Fruit fly (Drosophila melanogaster) whole organism, embryonic: ENCODE measurements around the gene cbt.
A peak's percentile ranks its signal among the peaks of the same experiment; 100 is the strongest.

Experiments
- ATbp ChIP-seq: fragments of 200-800 bp; sonication (Bioruptor generic); optimal IDR thresholded peaks from 2 replicates; lab custom pipeline; 2017; ENCODE audit warnings: missing biosample characterization, mild to moderate bottlenecking, missing genetic modification characterization, missing genetic modification reagents
- Ada2b ChIP-seq: fragments of 200-800 bp; sonication (Bioruptor generic); IDR thresholded peaks from 2 replicates; pipeline ENCODE4 v1.3.6; 2022; ENCODE audit warnings: missing biosample characterization, missing genetic modification characterization
- BEAF-32 ChIP-seq: fragments of 200-800 bp; sonication (Bioruptor generic); optimal IDR thresholded peaks from 3 replicates; lab custom pipeline; 2017; ENCODE audit warnings: missing biosample characterization, missing genetic modification characterization, mild to moderate bottlenecking, moderate library complexity, missing genetic modification reagents
- Bgb ChIP-seq: fragments of 200-800 bp; sonication (Bioruptor generic); IDR thresholded peaks from 2 replicates; pipeline ENCODE4 v1.3.6; 2022; ENCODE audit warnings: missing biosample characterization, missing genetic modification characterization; ENCODE audit not compliant: partially characterized antibody
- BtbVII ChIP-seq: fragments of 200-800 bp; sonication (Bioruptor generic); optimal IDR thresholded peaks from 3 replicates; lab custom pipeline; 2017; ENCODE audit warnings: missing biosample characterization, mild to moderate bottlenecking, missing genetic modification characterization
- CG10462 ChIP-seq: fragments of 200-800 bp; sonication (Bioruptor generic); optimal IDR thresholded peaks from 2 replicates; lab custom pipeline; 2016; ENCODE audit warnings: missing biosample characterization, missing genetic modification characterization
- CG15269 ChIP-seq: fragments of 200-800 bp; sonication (Bioruptor generic); optimal IDR thresholded peaks from 2 replicates; lab custom pipeline; 2018; ENCODE audit warnings: missing biosample characterization, mild to moderate bottlenecking, missing genetic modification characterization, moderate library complexity
- CG1602 ChIP-seq: fragments of 200-800 bp; sonication (Bioruptor generic); optimal IDR thresholded peaks from 3 replicates; lab custom pipeline; 2016; ENCODE audit warnings: missing biosample characterization, missing genetic modification characterization
- CG17385 ChIP-seq: fragments of 200-800 bp; sonication (Bioruptor generic); optimal IDR thresholded peaks from 3 replicates; lab custom pipeline; 2018; ENCODE audit warnings: missing biosample characterization, mild to moderate bottlenecking, missing genetic modification characterization
- CG17802 ChIP-seq: fragments of 200-800 bp; sonication (Bioruptor generic); optimal IDR thresholded peaks from 2 replicates; lab custom pipeline; 2018; ENCODE audit warnings: missing biosample characterization, mild to moderate bottlenecking, missing genetic modification characterization, moderate library complexity
- CG18619 ChIP-seq: fragments of 200-800 bp; sonication (Bioruptor generic); optimal IDR thresholded peaks from 3 replicates; lab custom pipeline; 2017; ENCODE audit warnings: missing biosample characterization, mild to moderate bottlenecking, missing genetic modification characterization
- CG4617 ChIP-seq: fragments of 200-800 bp; sonication (Bioruptor generic); optimal IDR thresholded peaks from 3 replicates; lab custom pipeline; 2016; ENCODE audit warnings: missing biosample characterization, missing genetic modification characterization, borderline replicate concordance
- CG6689 ChIP-seq: fragments of 200-800 bp; sonication (Bioruptor generic); IDR thresholded peaks from 2 replicates; pipeline ENCODE4 v1.3.6; 2022; ENCODE audit warnings: missing biosample characterization, missing genetic modification characterization
- CG7372 ChIP-seq: fragments of 200-800 bp; sonication (Bioruptor generic); IDR thresholded peaks from 2 replicates; pipeline ENCODE4 v1.3.6; 2022; ENCODE audit warnings: missing biosample characterization, missing genetic modification characterization
- CG7556 ChIP-seq: fragments of 200-800 bp; sonication (Bioruptor generic); optimal IDR thresholded peaks from 2 replicates; lab custom pipeline; 2017; ENCODE audit warnings: missing biosample characterization, mild to moderate bottlenecking, missing genetic modification characterization
- CG8478 ChIP-seq: fragments of >200 bp; optimal IDR thresholded peaks from 2 replicates; lab custom pipeline; 2018
- CG9797 ChIP-seq: fragments of 200-800 bp; sonication (Bioruptor generic); optimal IDR thresholded peaks from 3 replicates; lab custom pipeline; 2018; ENCODE audit warnings: missing biosample characterization, mild to moderate bottlenecking, missing genetic modification characterization
- CG9817 ChIP-seq: fragments of 200-800 bp; sonication (Bioruptor generic); optimal IDR thresholded peaks from 2 replicates; lab custom pipeline; 2018; ENCODE audit warnings: missing biosample characterization, mild to moderate bottlenecking, missing genetic modification characterization, moderate library complexity
- Chrac-16 ChIP-seq: fragments of 200-800 bp; sonication (Bioruptor generic); optimal IDR thresholded peaks from 3 replicates; lab custom pipeline; 2016; ENCODE audit warnings: missing biosample characterization, missing genetic modification characterization
- Dek ChIP-seq: fragments of 200-800 bp; sonication (Bioruptor generic); optimal IDR thresholded peaks from 3 replicates; lab custom pipeline; 2019; ENCODE audit warnings: missing biosample characterization, mild to moderate bottlenecking, missing genetic modification characterization, moderate library complexity
- E2f1 ChIP-seq: fragments of 200-800 bp; sonication (Bioruptor generic); IDR thresholded peaks from 2 replicates; pipeline ENCODE4 v1.3.6; 2022; ENCODE audit warnings: missing biosample characterization, missing genetic modification characterization
- Fer1 ChIP-seq: fragments of 200-800 bp; sonication (Bioruptor generic); optimal IDR thresholded peaks from 2 replicates; lab custom pipeline; 2017; ENCODE audit warnings: missing biosample characterization, mild to moderate bottlenecking, missing genetic modification characterization
- Lpt ChIP-seq: fragments of >200 bp; optimal IDR thresholded peaks from 2 replicates; lab custom pipeline; 2018; ENCODE audit warnings: missing biosample characterization, missing genetic modification characterization
- MESR4 ChIP-seq: fragments of 200-800 bp; sonication (Bioruptor generic); optimal IDR thresholded peaks from 2 replicates; lab custom pipeline; 2018; ENCODE audit warnings: missing biosample characterization, mild to moderate bottlenecking, missing genetic modification characterization, moderate library complexity
- Myb ChIP-seq: fragments of 200-800 bp; sonication (Bioruptor generic); optimal IDR thresholded peaks from 2 replicates; lab custom pipeline; 2016; ENCODE audit warnings: missing biosample characterization, missing genetic modification characterization
- NK7.1 ChIP-seq: fragments of 200-800 bp; sonication (Bioruptor generic); optimal IDR thresholded peaks from 3 replicates; lab custom pipeline; 2016; ENCODE audit warnings: missing biosample characterization, missing genetic modification characterization
- Nf-YC ChIP-seq: fragments of 200-800 bp; optimal IDR thresholded peaks from 3 replicates; lab custom pipeline; 2019; ENCODE audit warnings: missing biosample characterization, mild to moderate bottlenecking, missing genetic modification characterization, moderate library complexity
- Oaz ChIP-seq: fragments of 200-800 bp; sonication (Bioruptor generic); IDR thresholded peaks from 2 replicates; pipeline ENCODE4 v1.3.6; 2022; ENCODE audit warnings: missing biosample characterization, missing genetic modification characterization
- PHDP ChIP-seq: fragments of 200-800 bp; sonication (Bioruptor generic); optimal IDR thresholded peaks from 3 replicates; lab custom pipeline; 2018; ENCODE audit warnings: missing biosample characterization, mild to moderate bottlenecking, missing genetic modification characterization, moderate library complexity
- Rx ChIP-seq: fragments of 200-800 bp; sonication (Bioruptor generic); IDR thresholded peaks from 2 replicates; pipeline ENCODE4 v1.3.6; 2022; ENCODE audit warnings: missing biosample characterization, missing genetic modification characterization
- Usf ChIP-seq: fragments of 200-800 bp; sonication (Bioruptor generic); optimal IDR thresholded peaks from 2 replicates; lab custom pipeline; 2017; ENCODE audit warnings: missing genotype, missing biosample characterization, missing genetic modification characterization
- ara ChIP-seq: fragments of 200-800 bp; sonication (Bioruptor generic); IDR thresholded peaks from 2 replicates; pipeline ENCODE4 v1.3.6; 2022; ENCODE audit warnings: missing biosample characterization, missing genetic modification characterization
- ato ChIP-seq: fragments of 200-800 bp; sonication (Bioruptor generic); IDR thresholded peaks from 2 replicates; pipeline ENCODE4 v1.3.6; 2022; ENCODE audit warnings: missing biosample characterization, missing genetic modification characterization; ENCODE audit not compliant: partially characterized antibody
- caup ChIP-seq: fragments of 200-800 bp; sonication (Bioruptor generic); optimal IDR thresholded peaks from 3 replicates; lab custom pipeline; 2017; ENCODE audit warnings: missing biosample characterization, mild to moderate bottlenecking, missing genetic modification characterization, moderate library complexity; ENCODE audit not compliant: severe bottlenecking
- emc ChIP-seq: fragments of 200-800 bp; sonication (Bioruptor generic); optimal IDR thresholded peaks from 2 replicates; lab custom pipeline; 2016; ENCODE audit warnings: missing biosample characterization, missing genetic modification characterization
- gfzf ChIP-seq: fragments of 200-800 bp; sonication (Bioruptor generic); optimal IDR thresholded peaks from 2 replicates; lab custom pipeline; 2016; ENCODE audit warnings: missing biosample characterization, mild to moderate bottlenecking, missing genetic modification characterization, moderate library complexity
- hbn ChIP-seq: fragments of 200-800 bp; sonication (Bioruptor generic); IDR thresholded peaks from 2 replicates; pipeline ENCODE4 v1.3.6; 2022; ENCODE audit warnings: missing biosample characterization, missing genetic modification characterization; ENCODE audit not compliant: partially characterized antibody
- jing ChIP-seq: fragments of 200-800 bp; sonication (Bioruptor generic); optimal IDR thresholded peaks from 2 replicates; lab custom pipeline; 2018; ENCODE audit warnings: missing biosample characterization, mild to moderate bottlenecking, missing genetic modification characterization
- jumu ChIP-seq: fragments of 200-800 bp; sonication (Bioruptor generic); optimal IDR thresholded peaks from 3 replicates; lab custom pipeline; 2016; ENCODE audit warnings: missing biosample characterization, missing genetic modification characterization
- kah ChIP-seq: fragments of 200-800 bp; sonication (Bioruptor generic); optimal IDR thresholded peaks from 2 replicates; lab custom pipeline; 2018; ENCODE audit warnings: missing biosample characterization, mild to moderate bottlenecking, missing genetic modification characterization
- maf-S ChIP-seq: fragments of 200-800 bp; sonication (Bioruptor generic); optimal IDR thresholded peaks from 2 replicates; lab custom pipeline; 2016; ENCODE audit warnings: missing biosample characterization, missing genetic modification characterization
- nmo ChIP-seq: fragments of 200-800 bp; sonication (Bioruptor generic); optimal IDR thresholded peaks from 2 replicates; lab custom pipeline; 2018; ENCODE audit warnings: missing biosample characterization, mild to moderate bottlenecking, missing genetic modification characterization, moderate library complexity
- oc ChIP-seq: fragments of 200-800 bp; sonication (Bioruptor generic); optimal IDR thresholded peaks from 2 replicates; lab custom pipeline; 2018; ENCODE audit warnings: missing biosample characterization, mild to moderate bottlenecking, missing genetic modification characterization, moderate library complexity
- prd ChIP-seq, 3 experiments: fragments of >200 bp in 2 of 3; fragments of 200-800 bp in 1 of 3; sonication (Bioruptor generic) in 1 of 3; optimal IDR thresholded peaks in 2 of 3; IDR thresholded peaks in 1 of 3; 2 replicates in 2 of 3; 3 replicates in 1 of 3; pipeline versions ENCODE4 v1.3.6 to Lab custom; 2017 to 2022; ENCODE audit warnings: missing biosample characterization in 1 of 3, missing genetic modification characterization in 1 of 3
- pzg ChIP-seq: fragments of 200-800 bp; sonication (Bioruptor generic); optimal IDR thresholded peaks from 3 replicates; lab custom pipeline; 2018; ENCODE audit warnings: missing biosample characterization, mild to moderate bottlenecking, missing genetic modification characterization, moderate library complexity
- sima ChIP-seq: fragments of 200-800 bp; sonication (Bioruptor generic); optimal IDR thresholded peaks from 2 replicates; lab custom pipeline; 2016; ENCODE audit warnings: missing biosample characterization, missing genetic modification characterization
- stc ChIP-seq: fragments of 200-800 bp; sonication (Bioruptor generic); IDR thresholded peaks from 2 replicates; pipeline ENCODE4 v1.3.6; 2022; ENCODE audit warnings: missing biosample characterization, missing genetic modification characterization
- stwl ChIP-seq: fragments of 200-800 bp; sonication (Bioruptor generic); optimal IDR thresholded peaks from 3 replicates; lab custom pipeline; 2018; ENCODE audit warnings: missing biosample characterization, mild to moderate bottlenecking, missing genetic modification characterization, moderate library complexity
- trem ChIP-seq: fragments of 200-800 bp; optimal IDR thresholded peaks from 3 replicates; lab custom pipeline; 2019; ENCODE audit warnings: missing biosample characterization, mild to moderate bottlenecking, missing genetic modification characterization, moderate library complexity
- wek ChIP-seq: fragments of 200-800 bp; sonication (Bioruptor generic); optimal IDR thresholded peaks from 3 replicates; lab custom pipeline; 2018; ENCODE audit warnings: missing biosample characterization, mild to moderate bottlenecking, missing genetic modification characterization, moderate library complexity
- zfh2 ChIP-seq: fragments of 200-800 bp; sonication (Bioruptor generic); optimal IDR thresholded peaks from 2 replicates; lab custom pipeline; 2016; ENCODE audit warnings: missing biosample characterization, missing genetic modification characterization

cbt gene

DNA sequence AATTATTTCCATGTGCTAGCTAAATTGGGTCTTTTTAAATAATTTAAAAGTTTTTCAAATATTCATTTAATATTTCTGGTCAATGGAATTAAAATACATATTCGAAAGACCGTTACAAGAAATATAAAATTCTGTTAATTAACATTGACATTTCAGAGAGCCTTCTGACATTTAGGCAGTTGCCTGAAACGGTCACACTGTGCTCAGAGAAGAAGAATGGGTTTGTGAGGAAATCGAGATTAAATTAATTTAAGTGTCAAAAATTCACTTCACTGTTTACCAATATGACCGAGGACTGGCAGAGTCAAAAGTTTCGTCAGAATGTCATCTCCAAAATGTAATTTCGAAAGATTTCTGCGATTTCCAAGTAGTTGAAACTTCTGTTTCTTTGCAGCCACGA is 6.7 kb downstream of the cbt start, which contains the start of gene MED15 (continued):
- peak; percentile 55 for TF ChIP-seq stwl (tag; lab: Kevin White, UChicago)
- TF ChIP-seq CG17802 = no peak
- no peak for TF ChIP-seq CG18619 (GFP tag; lab: Kevin White, UChicago)
- TF ChIP-seq Chrac-16 (GFP tag; lab: Kevin White, UChicago) = no peak
- TF ChIP-seq pzg (GFP tag; lab: Kevin White, UChicago) = peak; percentile 52
- TF ChIP-seq Lpt = no peak
- TF ChIP-seq BEAF-32 (GFP tag; lab: Kevin White, UChicago) = no peak
- TF ChIP-seq CG6689 (GFP tag; lab: Robert Waterston, UW) = no peak
- no peak for TF ChIP-seq maf-S (GFP tag; lab: Kevin White, UChicago)
- TF ChIP-seq ATbp (GFP tag; lab: Kevin White, UChicago) = no peak
- TF ChIP-seq emc (GFP tag; lab: Kevin White, UChicago) = no peak
- TF ChIP-seq PHDP (tag; lab: Kevin White, UChicago) = no peak
- TF ChIP-seq Oaz = no peak
- TF ChIP-seq Fer1 (GFP tag; lab: Kevin White, UChicago) = no peak
- no peak for TF ChIP-seq jumu (GFP tag; lab: Kevin White, UChicago)
- TF ChIP-seq caup (GFP tag; lab: Kevin White, UChicago) = no peak
- TF ChIP-seq Dek (tag; lab: Kevin White, UChicago) = no peak
- no peak for TF ChIP-seq wek (GFP tag; lab: Kevin White, UChicago)
- TF ChIP-seq CG7372 (GFP tag; lab: Robert Waterston, UW) = no peak
- TF ChIP-seq jing (GFP tag; lab: Kevin White, UChicago) = no peak
- TF ChIP-seq Ada2b (GFP tag; lab: Robert Waterston, UW) = no peak
- TF ChIP-seq trem = peak; percentile 2
- no peak for TF ChIP-seq ato (GFP tag; lab: Robert Waterston, UW)
- TF ChIP-seq CG1602 (GFP tag; lab: Kevin White, UChicago) = no peak
- TF ChIP-seq CG8478 (lab: Kevin White, UChicago) = no peak
- no peak for TF ChIP-seq Rx
- no peak for TF ChIP-seq CG9817
- TF ChIP-seq Usf (GFP tag; lab: Kevin White, UChicago) = no peak
- peak; percentile 62 for TF ChIP-seq MESR4 (GFP tag; lab: Kevin White, UChicago)
- TF ChIP-seq kah (GFP tag; lab: Kevin White, UChicago) = no peak
- TF ChIP-seq Myb (GFP tag; lab: Kevin White, UChicago) = peak; percentile 78
- TF ChIP-seq hbn (GFP tag; lab: Robert Waterston, UW) = no peak
- TF ChIP-seq CG17385 (GFP tag; lab: Kevin White, UChicago) = peak; percentile 59
- TF ChIP-seq stc = no peak
- TF ChIP-seq ara (GFP tag; lab: Robert Waterston, UW) = no peak
- no peak for TF ChIP-seq CG10462
- peak; percentile 25 for TF ChIP-seq Nf-YC (tag; lab: Kevin White, UChicago)
- TF ChIP-seq oc (tag; lab: Kevin White, UChicago) = no peak
- no peak for TF ChIP-seq CG15269 (tag; lab: Kevin White, UChicago)
- peak; percentile 75 for TF ChIP-seq gfzf (GFP tag; lab: Kevin White, UChicago)
- TF ChIP-seq nmo = no peak
- no peak for TF ChIP-seq NK7.1 (GFP tag; lab: Kevin White, UChicago)
- TF ChIP-seq prd (optimal IDR thresholded peaks at IDR 0.05; lab: Kevin White, UChicago) = no peak
- no peak for TF ChIP-seq prd (GFP tag; IDR thresholded peaks at IDR 0.05; lab: Robert Waterston, UW)
- no peak for TF ChIP-seq E2f1 (GFP tag; lab: Robert Waterston, UW)
- TF ChIP-seq CG9797 (GFP tag; lab: Kevin White, UChicago) = peak; percentile 44
- TF ChIP-seq zfh2 (GFP tag; lab: Kevin White, UChicago) = no peak
- no peak for TF ChIP-seq Bgb (GFP tag; lab: Robert Waterston, UW)
- peak; percentile 40 for TF ChIP-seq CG4617 (GFP tag; lab: Kevin White, UChicago)
- TF ChIP-seq BtbVII = no peak
- no peak for TF ChIP-seq CG7556 (GFP tag; lab: Kevin White, UChicago)
- no peak for TF ChIP-seq sima (GFP tag; lab: Kevin White, UChicago)
